Worm (Caenorhabditis elegans): ENCODE results near the gene mcm-10.

DNA sequence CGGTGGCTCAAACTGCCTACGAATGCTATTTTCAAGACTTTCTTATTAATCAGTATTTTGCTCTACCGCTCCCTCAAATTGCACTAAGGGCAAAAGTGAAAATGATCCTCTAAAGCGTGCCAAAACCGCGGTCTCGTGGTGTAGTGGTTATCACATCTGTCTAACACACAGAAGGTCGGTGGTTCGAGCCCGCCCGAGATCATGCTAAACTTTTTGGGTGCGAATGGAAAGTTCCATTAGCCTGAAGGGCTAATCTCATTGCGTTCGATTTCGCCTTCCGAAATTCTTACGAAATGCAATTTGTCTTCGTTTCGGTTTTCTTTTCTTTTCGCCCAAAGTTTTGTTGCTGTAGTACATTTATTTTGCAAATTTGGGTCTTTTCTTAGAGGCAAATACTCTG lies 36.1 kb downstream of the mcm-10 start:
- TF ChIP-seq cog-1 (tag; optimal IDR thresholded peaks at IDR 0.05) (no peak), T22C8.4 (GFP tag; IDR thresholded peaks at IDR 0.05) (no peak), flt-1 (GFP tag; IDR thresholded peaks at IDR 0.05) (no peak)

All from whole organism, midembryonic.